Fruit fly (Drosophila melanogaster) whole organism, wandering third instar larva: ENCODE results near the gene TM9SF3.

Experiments
- Abd-B ChIP-seq: fragments of >200 bp; optimal IDR thresholded peaks from 2 replicates; lab custom pipeline; 2017; ENCODE audit warnings: missing biosample characterization, missing genetic modification characterization
- CG32264 ChIP-seq: fragments of 200-800 bp; sonication (Bioruptor generic); optimal IDR thresholded peaks from 2 replicates; lab custom pipeline; 2016; ENCODE audit warnings: missing biosample characterization, missing genetic modification characterization
- CG9705 ChIP-seq: fragments of 200-800 bp; sonication (Bioruptor generic); optimal IDR thresholded peaks from 2 replicates; lab custom pipeline; 2018; ENCODE audit warnings: missing biosample characterization, mild to moderate bottlenecking, missing genetic modification characterization
- Dfd ChIP-seq: fragments of >200 bp; optimal IDR thresholded peaks from 2 replicates; lab custom pipeline; 2017; ENCODE audit warnings: missing biosample characterization, missing genetic modification characterization
- Dif ChIP-seq: fragments of 200-275, 200-300 bp; sonication (Bioruptor generic); optimal IDR thresholded peaks from 2 replicates; lab custom pipeline; 2018; ENCODE audit warnings: missing biosample characterization, missing genetic modification characterization; ENCODE audit not compliant: partially characterized antibody
- GATAd ChIP-seq: sonication (Bioruptor generic); optimal IDR thresholded peaks from 2 replicates; lab custom pipeline; 2016; ENCODE audit warnings: missing biosample characterization, missing genetic modification characterization
- HLH106 ChIP-seq: fragments of 200-800 bp; optimal IDR thresholded peaks from 3 replicates; lab custom pipeline; 2019; ENCODE audit warnings: missing biosample characterization, mild to moderate bottlenecking, missing genetic modification characterization, moderate library complexity
- Hnf4 ChIP-seq: fragments of 200-800 bp; sonication (Bioruptor generic); optimal IDR thresholded peaks from 2 replicates; lab custom pipeline; 2016; ENCODE audit warnings: missing biosample characterization, mild to moderate bottlenecking, missing genetic modification characterization
- Hr78 ChIP-seq: fragments of >200 bp; optimal IDR thresholded peaks from 2 replicates; lab custom pipeline; 2017; ENCODE audit warnings: missing biosample characterization, missing genetic modification characterization
- Hr83 ChIP-seq: fragments of 200-300 bp; sonication (Bioruptor generic); optimal IDR thresholded peaks from 2 replicates; lab custom pipeline; 2016; ENCODE audit warnings: missing biosample characterization, mild to moderate bottlenecking, missing genetic modification characterization, moderate library complexity; ENCODE audit not compliant: poor library complexity, severe bottlenecking
- Jra ChIP-seq: sonication (Bioruptor generic); optimal IDR thresholded peaks from 2 replicates; lab custom pipeline; 2016; ENCODE audit warnings: missing biosample characterization, missing genetic modification characterization
- Mio ChIP-seq: sonication (Bioruptor generic); optimal IDR thresholded peaks from 2 replicates; lab custom pipeline; 2016; ENCODE audit warnings: missing biosample characterization, missing genetic modification characterization
- Myc ChIP-seq: fragments of >200 bp; optimal IDR thresholded peaks from 2 replicates; lab custom pipeline; 2017
- Rel ChIP-seq, 2 experiments: fragments of 200-800 bp; sonication (Bioruptor generic) in 1 of 2; optimal IDR thresholded peaks; 2 replicates in 1 of 2; 3 replicates in 1 of 2; lab custom pipeline; 2016 to 2019; ENCODE audit warnings: mild to moderate bottlenecking in 2 of 2, missing biosample characterization in 2 of 2, missing genetic modification characterization in 2 of 2, moderate library complexity in 1 of 2
- Vsx2 ChIP-seq: fragments of 200-300, 225-300 bp; sonication (Bioruptor generic); optimal IDR thresholded peaks from 2 replicates; lab custom pipeline; 2018; ENCODE audit warnings: missing biosample characterization, missing genetic modification characterization; ENCODE audit not compliant: partially characterized antibody
- br ChIP-seq: fragments of 200-800 bp; sonication (Bioruptor generic); optimal IDR thresholded peaks from 2 replicates; lab custom pipeline; 2016; ENCODE audit warnings: missing biosample characterization, missing genetic modification characterization
- brk ChIP-seq: fragments of 200-800 bp; sonication (Bioruptor generic); optimal IDR thresholded peaks from 2 replicates; lab custom pipeline; 2016; ENCODE audit warnings: missing biosample characterization, mild to moderate bottlenecking, missing genetic modification characterization
- dmrt93B ChIP-seq: fragments of 200-800 bp; sonication (Bioruptor generic); optimal IDR thresholded peaks from 2 replicates; lab custom pipeline; 2018; ENCODE audit warnings: missing biosample characterization, mild to moderate bottlenecking, missing genetic modification characterization
- dsf ChIP-seq: sonication (Bioruptor generic); optimal IDR thresholded peaks from 2 replicates; lab custom pipeline; 2016; ENCODE audit warnings: missing biosample characterization, missing genetic modification characterization, borderline replicate concordance
- ey ChIP-seq: fragments of 200-800 bp; sonication (Bioruptor generic); optimal IDR thresholded peaks from 2 replicates; lab custom pipeline; 2016; ENCODE audit warnings: missing biosample characterization, missing genetic modification characterization
- foxo ChIP-seq, 2 experiments: fragments of 200-800 bp; sonication (Bioruptor generic); optimal IDR thresholded peaks; 2 replicates in 1 of 2; 3 replicates in 1 of 2; lab custom pipeline; 2016 to 2017; ENCODE audit warnings: missing biosample characterization in 2 of 2, missing genetic modification characterization in 2 of 2
- fru ChIP-seq: fragments of 200-800 bp; sonication (Bioruptor generic); optimal IDR thresholded peaks from 3 replicates; lab custom pipeline; 2016; ENCODE audit warnings: missing biosample characterization, mild to moderate bottlenecking, missing genetic modification characterization
- h ChIP-seq: fragments of 200-800 bp; sonication (Bioruptor generic); optimal IDR thresholded peaks from 3 replicates; lab custom pipeline; 2016; ENCODE audit warnings: missing biosample characterization, mild to moderate bottlenecking, missing genetic modification characterization
- jim ChIP-seq: fragments of 175-275, 200-325 bp; sonication (Bioruptor generic); optimal IDR thresholded peaks from 2 replicates; lab custom pipeline; 2016; ENCODE audit warnings: missing biosample characterization, mild to moderate bottlenecking, missing genetic modification characterization
- lola ChIP-seq: fragments of >200 bp; optimal IDR thresholded peaks from 2 replicates; lab custom pipeline; 2017; ENCODE audit warnings: missing biosample characterization, missing genetic modification characterization
- pan ChIP-seq: fragments of >200 bp; optimal IDR thresholded peaks from 2 replicates; lab custom pipeline; 2017
- psq ChIP-seq: fragments of 200-800 bp; sonication (Bioruptor generic); optimal IDR thresholded peaks from 3 replicates; lab custom pipeline; 2017; ENCODE audit warnings: missing biosample characterization, mild to moderate bottlenecking, missing genetic modification characterization, moderate library complexity
- sage ChIP-seq: fragments of 200-800 bp; sonication (Bioruptor generic); optimal IDR thresholded peaks from 2 replicates; lab custom pipeline; 2016; ENCODE audit warnings: missing biosample characterization, mild to moderate bottlenecking, missing genetic modification characterization
- sv ChIP-seq: fragments of 200-800 bp; sonication (Bioruptor generic); optimal IDR thresholded peaks from 3 replicates; lab custom pipeline; 2016; ENCODE audit warnings: missing biosample characterization, missing genetic modification characterization
- usp ChIP-seq: fragments of >200 bp; optimal IDR thresholded peaks from 2 replicates; lab custom pipeline; 2017; ENCODE audit warnings: missing biosample characterization, missing genetic modification characterization
- woc ChIP-seq: sonication (Bioruptor generic); optimal IDR thresholded peaks from 2 replicates; lab custom pipeline; 2016; ENCODE audit warnings: missing biosample characterization, mild to moderate bottlenecking, missing genetic modification characterization

Gene TM9SF3

dm6 chr3L:5603860-5604415 lies at the start of gene TM9SF3:
Gene TM9SF3 (minus strand): TSS chr3L:5603979.
- peak; percentile 20 for TF ChIP-seq Hnf4 (GFP tag; lab: Kevin White, UChicago)
- TF ChIP-seq pan, result no peak
- peak; percentile 11 for TF ChIP-seq psq
- peak; percentile 17 for TF ChIP-seq HLH106
- peak; percentile 56 for TF ChIP-seq woc (GFP tag; lab: Kevin White, UChicago)
- TF ChIP-seq fru (GFP tag; lab: Kevin White, UChicago), result peak; percentile 18
- peak; percentile 47 for TF ChIP-seq dsf
- no peak for TF ChIP-seq Myc (lab: Kevin White, UChicago)

DNA sequence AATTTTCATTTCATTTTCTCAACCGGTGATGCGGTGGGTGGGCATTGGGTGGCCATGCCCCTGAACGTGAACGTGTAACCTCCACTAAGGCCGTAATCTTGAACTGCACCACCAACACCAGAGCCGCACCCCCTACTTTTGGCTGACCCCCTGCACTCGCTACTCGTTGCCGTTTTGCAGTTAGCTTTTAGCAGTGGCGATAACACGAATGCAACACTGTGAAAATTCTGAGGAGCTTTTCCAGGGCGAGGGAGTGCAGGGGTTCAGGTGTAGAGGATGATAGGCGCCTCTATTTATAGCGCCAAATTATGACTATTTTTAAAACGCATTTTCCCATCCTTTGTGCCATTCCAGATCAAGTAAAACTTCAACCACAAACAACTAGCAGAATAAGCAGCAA lies 40.0 kb upstream of the TM9SF3 start:
- TF ChIP-seq CG32264 (GFP tag; lab: Kevin White, UChicago) (no peak), brk (GFP tag; lab: Kevin White, UChicago) (no peak), CG9705 (GFP tag; lab: Kevin White, UChicago) (no peak), dsf (no peak), h (GFP tag; lab: Kevin White, UChicago) (no peak), foxo (GFP tag; optimal IDR thresholded peaks at IDR 0.05; lab: Kevin White, UChicago) (no peak), jim (GFP tag; lab: Kevin White, UChicago) (no peak), Vsx2 (GFP tag; lab: Kevin White, UChicago) (no peak), Rel (GFP tag; optimal IDR thresholded peaks at IDR 0.05; lab: Kevin White, UChicago) (no peak), Rel (tag; optimal IDR thresholded peaks at IDR 0.05; lab: Kevin White, UChicago) (no peak), Hr78 (GFP tag; lab: Kevin White, UChicago) (no peak), Abd-B (no peak), Mio (GFP tag; lab: Kevin White, UChicago) (no peak), ey (GFP tag; lab: Kevin White, UChicago) (no peak), lola (no peak), Dfd (GFP tag; lab: Kevin White, UChicago) (no peak), Hnf4 (GFP tag; lab: Kevin White, UChicago) (no peak), dmrt93B (GFP tag; lab: Kevin White, UChicago) (no peak)

DNA sequence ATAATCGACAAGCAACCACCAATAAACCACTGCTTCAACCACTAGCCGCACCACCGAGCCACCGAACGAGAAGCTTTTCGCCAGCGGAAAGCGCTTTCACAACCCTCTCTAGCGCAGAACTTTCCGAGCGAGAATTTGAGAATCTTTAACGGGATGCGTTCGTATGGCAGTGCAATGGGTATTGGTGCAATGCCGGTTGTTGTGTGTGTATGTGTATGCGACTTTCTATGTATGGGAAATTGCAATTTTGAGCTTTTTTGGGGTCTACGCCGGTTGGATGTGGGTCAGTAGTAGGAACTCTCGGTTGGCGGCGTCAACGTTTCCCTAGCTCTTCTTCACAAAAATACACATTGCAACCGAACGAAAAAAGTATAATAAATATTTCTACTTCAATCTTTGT lies 39.1 kb upstream of the TM9SF3 start:
- no peak for TF ChIP-seq Abd-B
- no peak for TF ChIP-seq Myc (lab: Kevin White, UChicago)
- no peak for TF ChIP-seq sv (GFP tag; lab: Kevin White, UChicago)
- no peak for TF ChIP-seq Dif (GFP tag; lab: Kevin White, UChicago)
- no peak for TF ChIP-seq Jra (GFP tag; lab: Kevin White, UChicago)

DNA sequence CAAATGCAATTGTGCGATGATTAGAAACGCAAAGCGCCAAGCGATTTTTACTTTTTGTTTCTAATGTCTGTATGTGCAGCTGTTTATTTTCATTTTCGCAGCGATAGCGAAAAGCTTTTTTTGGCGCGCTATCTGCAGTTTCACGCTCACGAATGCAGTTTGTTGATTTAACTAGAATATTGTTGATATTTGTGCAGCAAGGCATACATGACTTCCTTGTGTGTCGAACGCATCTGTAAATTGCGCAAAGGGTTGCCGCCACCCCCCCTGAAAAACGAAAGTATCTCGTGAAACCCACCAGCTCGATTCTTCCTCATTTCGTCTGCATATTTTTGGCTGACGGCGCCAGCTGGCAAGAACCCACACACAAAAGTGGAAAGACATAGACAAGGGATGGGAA lies 37.8 kb upstream of the TM9SF3 start:
- TF ChIP-seq HLH106 (no peak), usp (no peak), Hr83 (GFP tag; lab: Kevin White, UChicago) (no peak), Dfd (GFP tag; lab: Kevin White, UChicago) (no peak), CG9705 (GFP tag; lab: Kevin White, UChicago) (no peak), Myc (lab: Kevin White, UChicago) (no peak), Mio (GFP tag; lab: Kevin White, UChicago) (no peak), lola (no peak), br (GFP tag; lab: Kevin White, UChicago) (no peak), sage (GFP tag; lab: Kevin White, UChicago) (no peak), Abd-B (no peak), fru (GFP tag; lab: Kevin White, UChicago) (no peak), jim (GFP tag; lab: Kevin White, UChicago) (no peak), foxo (GFP tag; optimal IDR thresholded peaks at IDR 0.05; lab: Kevin White, UChicago) (no peak), Hnf4 (GFP tag; lab: Kevin White, UChicago) (no peak)

- no peak for TF ChIP-seq CG9705 (GFP tag; lab: Kevin White, UChicago)
- no peak for TF ChIP-seq GATAd (GFP tag; lab: Kevin White, UChicago)
- TF ChIP-seq Hr83 (GFP tag; lab: Kevin White, UChicago), result no peak
- TF ChIP-seq, all 38 proteins: peak for 0
These were observed 37.3 kb upstream of the TM9SF3 start for dm6 chr3L:5641120-5641519.
